Worm (Caenorhabditis elegans): ENCODE measurements around the gene F25B3.4.

ce11 chrV:9576991-9577390 lies 8.4 kb upstream of the F25B3.4 start, which contains the start of gene F25B3.2:
- TF ChIP-seq hmbx-1 (tag; optimal IDR thresholded peaks at IDR 0.05) (no peak), pes-1 (GFP tag; IDR thresholded peaks at IDR 0.05) (no peak), tbx-37 (GFP tag; conservative IDR thresholded peaks at IDR 0.05) (no peak), tra-4 (tag; optimal IDR thresholded peaks at IDR 0.05) (no peak), hmg-4 (GFP tag; optimal IDR thresholded peaks at IDR 0.05) (no peak), scrt-1 (GFP tag; IDR thresholded peaks at IDR 0.05) (no peak), tbx-11 (GFP tag; IDR thresholded peaks at IDR 0.05) (no peak), flt-1 (GFP tag; IDR thresholded peaks at IDR 0.05) (no peak), hnd-1 (tag; optimal IDR thresholded peaks at IDR 0.05) (no peak), ama-1 (optimal IDR thresholded peaks at IDR 0.05) (no peak), aly-1 (tag; optimal IDR thresholded peaks at IDR 0.05) (no peak), F13C5.2 (tag; optimal IDR thresholded peaks at IDR 0.05) (no peak)

Data from whole organism, early embryonic.